Fruit fly (Drosophila melanogaster) Kc167 (cell line): ENCODE measurements around the gene MESK4.

Experiments used
- Myc ChIP-seq: fragments of >200 bp; optimal IDR thresholded peaks from 2 replicates; lab custom pipeline; 2017; ENCODE audit warnings: missing external identifiers
- Sin3A ChIP-seq: fragments of >200 bp; optimal IDR thresholded peaks from 2 replicates; lab custom pipeline; 2018; ENCODE audit warnings: missing external identifiers
- h ChIP-seq: fragments of >200 bp; optimal IDR thresholded peaks from 3 replicates; lab custom pipeline; 2018; ENCODE audit warnings: missing external identifiers
- insv ChIP-seq: fragments of >200 bp; optimal IDR thresholded peaks from 3 replicates; lab custom pipeline; 2018; ENCODE audit warnings: missing external identifiers
- psq ChIP-seq: fragments of >200 bp; optimal IDR thresholded peaks from 2 replicates; lab custom pipeline; 2017; ENCODE audit warnings: missing external identifiers

DNA sequence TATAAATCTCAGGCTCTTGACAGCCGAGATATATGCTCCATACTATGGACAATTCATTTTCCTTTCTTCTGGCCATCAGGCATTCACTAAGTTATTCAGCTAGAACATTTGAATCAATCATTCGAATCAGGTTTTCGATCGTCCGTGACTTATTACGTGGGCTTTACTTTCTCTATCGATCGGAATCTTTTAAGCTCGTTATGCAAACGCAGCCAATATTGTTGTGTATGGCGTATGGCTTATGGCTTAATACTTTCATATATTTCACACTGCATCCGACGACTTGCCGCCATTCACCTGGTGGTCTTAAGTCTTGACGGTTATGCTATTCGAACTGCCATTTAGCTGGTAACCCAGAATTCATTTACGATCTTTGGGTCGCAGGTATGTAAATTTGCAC is 27.6 kb downstream of the MESK4 start:
- TF ChIP-seq h (lab: Kevin White, UChicago) (no peak), Sin3A (lab: Kevin White, UChicago) (no peak), psq (lab: Kevin White, UChicago) (no peak), insv (lab: Kevin White, UChicago) (no peak), Myc (lab: Kevin White, UChicago) (no peak)
